Worm (Caenorhabditis elegans): Measurements from ENCODE around the gene Y65A5A.2.

Gene Y65A5A.2

ce11 chrIV:16381933-16382591 is 29.8 kb upstream of the Y65A5A.2 start, which contains the start of gene Y7A9D.1 (continued):
- no peak for TF ChIP-seq fkh-4 (tag; optimal IDR thresholded peaks at IDR 0.05; ENCODE audit: borderline replicate concordance)
- no peak for TF ChIP-seq nhr-11 (tag; optimal IDR thresholded peaks at IDR 0.05)
- peak in 2 of 6 experiments; percentile 4 to 52 for TF ChIP-seq elt-3 (tag; optimal IDR thresholded peaks at IDR 0.05)
- no peak for TF ChIP-seq zip-4 (GFP tag; optimal IDR thresholded peaks at IDR 0.05)
- no peak for TF ChIP-seq efl-3 (GFP tag; optimal IDR thresholded peaks at IDR 0.05)
- TF ChIP-seq rnt-1 (tag; optimal IDR thresholded peaks at IDR 0.05) = no peak
- peak; percentile 39 for TF ChIP-seq xbp-1 (tag; optimal IDR thresholded peaks at IDR 0.05)
- no peak for TF ChIP-seq lin-39 (tag; optimal IDR thresholded peaks at IDR 0.05)
- peak; percentile 55 for TF ChIP-seq swsn-7 (tag; optimal IDR thresholded peaks at IDR 0.05)
- TF ChIP-seq irx-1 (tag; optimal IDR thresholded peaks at IDR 0.05) = peak; percentile 39
- no peak for TF ChIP-seq isw-1 (GFP tag; IDR thresholded peaks at IDR 0.05)
- TF ChIP-seq pag-3 (tag; optimal IDR thresholded peaks at IDR 0.05; ENCODE audit: borderline replicate concordance, insufficient read depth) = peak; percentile 17
- TF ChIP-seq mdl-1 (tag; optimal IDR thresholded peaks at IDR 0.05) = peak in 1 of 2 experiments; percentile 59
- peak; percentile 33 for TF ChIP-seq fos-1 (tag; optimal IDR thresholded peaks at IDR 0.05)
- TF ChIP-seq dsc-1 (tag; optimal IDR thresholded peaks at IDR 0.05) = peak; percentile 54
- TF ChIP-seq lin-35 (GFP tag; optimal IDR thresholded peaks at IDR 0.05) = peak in 1 of 2 experiments; percentile 43
- peak; percentile 76 for TF ChIP-seq nhr-77 (tag; optimal IDR thresholded peaks at IDR 0.05)
- peak; percentile 19 for TF ChIP-seq elt-2 (tag; optimal IDR thresholded peaks at IDR 0.05)
- TF ChIP-seq nhr-20 (tag; optimal IDR thresholded peaks at IDR 0.05) = peak; percentile 65
- peak; percentile 24; the same call in 1 of the 2 replicates for TF ChIP-seq ceh-88 (GFP tag; IDR thresholded peaks at IDR 0.05)
- no peak for TF ChIP-seq hlh-17 (GFP tag; optimal IDR thresholded peaks at IDR 0.05; ENCODE audit: borderline replicate concordance)
- TF ChIP-seq F16B12.6 (tag; optimal IDR thresholded peaks at IDR 0.05) = no peak
- no peak for TF ChIP-seq egl-27 (tag; optimal IDR thresholded peaks at IDR 0.05)
- TF ChIP-seq nhr-12 (tag; optimal IDR thresholded peaks at IDR 0.05) = no peak
- no peak for TF ChIP-seq unc-30 (tag; optimal IDR thresholded peaks at IDR 0.05)
- TF ChIP-seq nhr-90 (tag; optimal IDR thresholded peaks at IDR 0.05; ENCODE audit: poor library complexity) = peak; percentile 76
- no peak for TF ChIP-seq blmp-1 (tag; optimal IDR thresholded peaks at IDR 0.05)
- TF ChIP-seq egl-13 (tag; optimal IDR thresholded peaks at IDR 0.05) = no peak
- no peak for TF ChIP-seq Y116A8C.19 (tag; optimal IDR thresholded peaks at IDR 0.05; ENCODE audit: borderline replicate concordance)
- TF ChIP-seq nhr-28 (tag; optimal IDR thresholded peaks at IDR 0.05) = no peak
- TF ChIP-seq zag-1 (tag; optimal IDR thresholded peaks at IDR 0.05) = no peak
- TF ChIP-seq skn-1 (tag; optimal IDR thresholded peaks at IDR 0.05) = no peak
- peak; percentile 33 for TF ChIP-seq lir-3 (tag; optimal IDR thresholded peaks at IDR 0.05; ENCODE audit: poor library complexity)
- TF ChIP-seq nhr-237 (tag; optimal IDR thresholded peaks at IDR 0.05) = no peak
- peak; percentile 56 for TF ChIP-seq tbx-2 (tag; optimal IDR thresholded peaks at IDR 0.05)
- TF ChIP-seq pqm-1 (tag; optimal IDR thresholded peaks at IDR 0.05) = no peak
- TF ChIP-seq nhr-19 (GFP tag; conservative IDR thresholded peaks at IDR 0.05) = peak; percentile 72
- no peak for TF ChIP-seq fkh-10 (GFP tag; optimal IDR thresholded peaks at IDR 0.05)
- peak; percentile 12 to 44 (median 16) for TF ChIP-seq dpl-1 (GFP tag; optimal IDR thresholded peaks at IDR 0.05)
- TF ChIP-seq sptf-1 (tag; optimal IDR thresholded peaks at IDR 0.05) = no peak
- TF ChIP-seq alr-1 (tag; optimal IDR thresholded peaks at IDR 0.05; ENCODE audit: borderline replicate concordance) = no peak
- no peak for TF ChIP-seq ceh-63 (GFP tag; optimal IDR thresholded peaks at IDR 0.05)
- TF ChIP-seq ceh-8 (GFP tag; optimal IDR thresholded peaks at IDR 0.05) = peak; percentile 37
- peak; percentile 57 for TF ChIP-seq unc-130 (tag; optimal IDR thresholded peaks at IDR 0.05)
- no peak for TF ChIP-seq lin-14 (GFP tag; optimal IDR thresholded peaks at IDR 0.05)
- peak; percentile 51 for TF ChIP-seq C16A3.4 (tag; optimal IDR thresholded peaks at IDR 0.05)
- no peak for TF ChIP-seq nhr-76 (tag; optimal IDR thresholded peaks at IDR 0.05)
- TF ChIP-seq mef-2 (tag; optimal IDR thresholded peaks at IDR 0.05) = no peak
- peak; percentile 30 for TF ChIP-seq fkh-8 (tag; optimal IDR thresholded peaks at IDR 0.05)
- TF ChIP-seq nhr-47 (tag; optimal IDR thresholded peaks at IDR 0.05) = peak; percentile 67
- TF ChIP-seq unc-86 (tag; optimal IDR thresholded peaks at IDR 0.05) = peak; percentile 22

Measured in whole organism, L1 larva.